Fruit fly (Drosophila melanogaster): ENCODE results near the gene Arf1.

DNA sequence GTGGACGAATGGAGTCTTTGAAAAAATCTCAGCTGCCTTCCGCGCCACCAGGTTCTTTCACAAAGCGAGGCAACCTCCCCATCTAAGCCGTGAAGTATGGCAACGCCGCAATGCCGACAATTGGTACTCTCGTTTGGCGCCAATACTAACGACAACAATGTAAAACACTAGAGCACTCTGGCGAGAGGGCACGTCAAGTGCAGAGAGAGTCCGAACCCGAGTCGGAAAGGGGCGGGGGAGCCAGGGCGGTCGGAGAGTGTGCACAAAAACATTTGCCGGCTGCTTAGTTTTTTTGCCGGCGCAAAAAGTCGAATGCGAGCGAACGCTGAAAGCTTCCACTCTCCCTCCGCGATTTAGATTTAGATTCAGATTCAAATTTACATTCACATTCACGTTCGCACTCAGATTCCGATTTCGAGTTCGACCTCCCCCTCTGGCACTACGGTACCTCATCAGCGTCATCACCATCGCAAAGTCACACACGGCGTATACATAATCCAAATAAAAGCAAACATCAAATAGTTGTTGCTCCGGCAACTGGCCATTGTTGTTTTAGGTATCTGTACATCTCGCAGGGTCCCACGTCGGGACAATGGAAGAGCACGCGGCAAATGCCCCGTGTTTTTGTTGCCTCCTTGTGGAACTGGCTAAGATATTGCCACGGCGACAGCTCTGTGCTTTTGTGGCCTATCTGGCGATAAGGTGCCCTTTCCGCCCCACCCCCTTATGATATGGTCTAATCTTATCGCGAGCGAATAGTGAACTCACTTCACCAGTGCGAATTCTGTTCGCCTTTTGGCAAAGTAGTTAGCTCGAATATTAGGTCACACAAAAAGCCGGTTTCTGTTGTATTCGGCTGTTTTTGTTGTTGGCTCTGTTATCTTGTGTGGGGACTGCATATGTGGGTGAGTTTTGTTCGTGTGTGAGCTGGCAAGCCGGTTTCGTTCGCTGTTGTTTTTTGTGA is 34.1 kb downstream of the Arf1 start:
- no peak for TF ChIP-seq CG8478 (optimal IDR thresholded peaks at IDR 0.05)
- no peak for TF ChIP-seq CTCF (optimal IDR thresholded peaks at IDR 0.05)
